Worm (Caenorhabditis elegans): Measurements from ENCODE around the gene str-27.

- no peak for TF ChIP-seq unc-130 (tag; optimal IDR thresholded peaks at IDR 0.05)
- no peak for TF ChIP-seq F16B12.6 (tag; optimal IDR thresholded peaks at IDR 0.05)
- no peak for TF ChIP-seq zag-1 (tag; optimal IDR thresholded peaks at IDR 0.05)
- TF ChIP-seq ama-1 (optimal IDR thresholded peaks at IDR 0.05) = no peak
- no peak for TF ChIP-seq Y116A8C.19 (tag; optimal IDR thresholded peaks at IDR 0.05; ENCODE audit: borderline replicate concordance)
- TF ChIP-seq blmp-1 (tag; optimal IDR thresholded peaks at IDR 0.05) = peak; percentile 57
- TF ChIP-seq snu-23 (GFP tag; optimal IDR thresholded peaks at IDR 0.05) = no peak
- no peak for TF ChIP-seq tlp-1 (tag; optimal IDR thresholded peaks at IDR 0.05)
- peak; percentile 90 for TF ChIP-seq nhr-85 (tag)
- no peak for TF ChIP-seq ztf-11 (tag; optimal IDR thresholded peaks at IDR 0.05)
- TF ChIP-seq hlh-17 (GFP tag; optimal IDR thresholded peaks at IDR 0.05; ENCODE audit: borderline replicate concordance) = no peak
- no peak for TF ChIP-seq snpc-4 (tag; optimal IDR thresholded peaks at IDR 0.05)
Measured at ce11 chrV:15707982-15708381, 27.6 kb downstream of the str-27 start.
